Fruit fly (Drosophila melanogaster) whole organism, embryonic: Measurements from ENCODE around the gene CG43121.

ENCODE experiments used
- ATbp ChIP-seq: fragments of 200-800 bp; sonication (Bioruptor generic); optimal IDR thresholded peaks from 2 replicates; lab custom pipeline; 2017; ENCODE audit warnings: missing biosample characterization, mild to moderate bottlenecking, missing genetic modification characterization, missing genetic modification reagents
- Asciz ChIP-seq: fragments of 200-800 bp; sonication (Bioruptor generic); optimal IDR thresholded peaks from 2 replicates; lab custom pipeline; 2017; ENCODE audit warnings: missing biosample characterization, mild to moderate bottlenecking, missing genetic modification characterization, missing genetic modification reagents
- B-H2 ChIP-seq: fragments of 200-800 bp; sonication (Bioruptor generic); optimal IDR thresholded peaks from 2 replicates; lab custom pipeline; 2018; ENCODE audit warnings: missing biosample characterization, mild to moderate bottlenecking, missing genetic modification characterization
- Bgb ChIP-seq: fragments of 200-800 bp; sonication (Bioruptor generic); IDR thresholded peaks from 2 replicates; pipeline ENCODE4 v1.3.6; 2022; ENCODE audit warnings: missing biosample characterization, missing genetic modification characterization; ENCODE audit not compliant: partially characterized antibody
- CG10274 ChIP-seq: fragments of 200-800 bp; sonication (Bioruptor generic); optimal IDR thresholded peaks from 3 replicates; lab custom pipeline; 2017; ENCODE audit warnings: missing biosample characterization, mild to moderate bottlenecking, missing genetic modification characterization
- CG10431 ChIP-seq: fragments of 200-800 bp; sonication (Bioruptor generic); optimal IDR thresholded peaks from 3 replicates; lab custom pipeline; 2018; ENCODE audit warnings: missing biosample characterization, mild to moderate bottlenecking, missing genetic modification characterization
- CG12744 ChIP-seq: fragments of 200-800 bp; sonication (Bioruptor generic); optimal IDR thresholded peaks from 2 replicates; lab custom pipeline; 2016; ENCODE audit warnings: missing biosample characterization, missing genetic modification characterization
- CG13287 ChIP-seq: fragments of 200-800 bp; sonication (Bioruptor generic); IDR thresholded peaks from 2 replicates; pipeline ENCODE4 v1.3.6; 2022; ENCODE audit warnings: missing biosample characterization, missing genetic modification characterization; ENCODE audit not compliant: partially characterized antibody
- CG14014 ChIP-seq: fragments of 200-800 bp; sonication (Bioruptor generic); IDR thresholded peaks from 2 replicates; pipeline ENCODE4 v1.3.6; 2022; ENCODE audit warnings: missing biosample characterization, missing genetic modification characterization
- CG1529 ChIP-seq: fragments of 200-800 bp; sonication (Bioruptor generic); optimal IDR thresholded peaks from 3 replicates; lab custom pipeline; 2018; ENCODE audit warnings: missing biosample characterization, missing genetic modification characterization
- CG15479 ChIP-seq: fragments of 200-800 bp; sonication (Bioruptor generic); optimal IDR thresholded peaks from 3 replicates; lab custom pipeline; 2019; ENCODE audit warnings: missing biosample characterization, mild to moderate bottlenecking, missing genetic modification characterization, moderate library complexity
- CG1603 ChIP-seq: fragments of 200-800 bp; sonication (Bioruptor generic); optimal IDR thresholded peaks from 2 replicates; lab custom pipeline; 2019; ENCODE audit warnings: missing biosample characterization, mild to moderate bottlenecking, missing genetic modification characterization, moderate library complexity
- CG31365 ChIP-seq: fragments of 200-800 bp; sonication (Bioruptor generic); optimal IDR thresholded peaks from 2 replicates; lab custom pipeline; 2018; ENCODE audit warnings: missing biosample characterization, mild to moderate bottlenecking, missing genetic modification characterization
- CG33213 ChIP-seq: fragments of 200-800 bp; sonication (Bioruptor generic); optimal IDR thresholded peaks from 3 replicates; lab custom pipeline; 2016; ENCODE audit warnings: missing biosample characterization, missing genetic modification characterization
- CG34224 ChIP-seq: fragments of 200-800 bp; sonication (Bioruptor generic); IDR thresholded peaks from 3 replicates; pipeline ENCODE4 v1.3.6; 2022; ENCODE audit warnings: missing biosample characterization, missing genetic modification characterization; ENCODE audit not compliant: partially characterized antibody
- CG34422 ChIP-seq: fragments of 200-800 bp; sonication (Bioruptor generic); IDR thresholded peaks from 3 replicates; pipeline ENCODE4 v1.3.6; 2022; ENCODE audit warnings: missing biosample characterization, missing genetic modification characterization
- CG5245 ChIP-seq: fragments of 200-800 bp; sonication (Bioruptor generic); optimal IDR thresholded peaks from 3 replicates; lab custom pipeline; 2016; ENCODE audit warnings: missing biosample characterization, missing genetic modification characterization
- CG7357 ChIP-seq: fragments of 200-800 bp; sonication (Bioruptor generic); IDR thresholded peaks from 3 replicates; pipeline ENCODE4 v1.3.6; 2022; ENCODE audit warnings: missing biosample characterization, missing genetic modification characterization
- CG8281 ChIP-seq: fragments of 200-800 bp; sonication (Bioruptor generic); optimal IDR thresholded peaks from 2 replicates; lab custom pipeline; 2018; ENCODE audit warnings: missing biosample characterization, mild to moderate bottlenecking, missing genetic modification characterization, moderate library complexity
- CG8924 ChIP-seq: fragments of 200-800 bp; optimal IDR thresholded peaks from 3 replicates; lab custom pipeline; 2019; ENCODE audit warnings: missing biosample characterization, mild to moderate bottlenecking, missing genetic modification characterization, moderate library complexity
- CG9215 ChIP-seq: fragments of 200-800 bp; sonication (Bioruptor generic); IDR thresholded peaks from 2 replicates; pipeline ENCODE4 v1.3.6; 2022; ENCODE audit warnings: missing biosample characterization, missing genetic modification characterization
- CG9609 ChIP-seq: fragments of 200-800 bp; sonication (Bioruptor generic); optimal IDR thresholded peaks from 3 replicates; lab custom pipeline; 2016; ENCODE audit warnings: missing biosample characterization, missing genetic modification characterization
- CoRest ChIP-seq: fragments of 200-800 bp; sonication (Bioruptor generic); optimal IDR thresholded peaks from 3 replicates; lab custom pipeline; 2018; ENCODE audit warnings: missing biosample characterization, mild to moderate bottlenecking, missing genetic modification characterization, moderate library complexity
- Dad ChIP-seq: fragments of 200-800 bp; sonication (Bioruptor generic); optimal IDR thresholded peaks from 3 replicates; lab custom pipeline; 2016; ENCODE audit warnings: missing biosample characterization, missing genetic modification characterization
- Deaf1 ChIP-seq: fragments of 200-800 bp; optimal IDR thresholded peaks from 3 replicates; lab custom pipeline; 2019; ENCODE audit warnings: missing biosample characterization, mild to moderate bottlenecking, missing genetic modification characterization, moderate library complexity
- Eip74EF ChIP-seq, 2 experiments: fragments of 200-800 bp in 1 of 2; fragments of >200 bp in 1 of 2; sonication (Bioruptor generic) in 1 of 2; optimal IDR thresholded peaks; 2 replicates each; lab custom pipeline; 2017 to 2019; ENCODE audit warnings: missing biosample characterization in 2 of 2, missing genetic modification characterization in 2 of 2, mild to moderate bottlenecking in 1 of 2, moderate library complexity in 1 of 2
- Hey ChIP-seq: fragments of 200-800 bp; sonication (Bioruptor generic); optimal IDR thresholded peaks from 3 replicates; lab custom pipeline; 2018; ENCODE audit warnings: missing biosample characterization, mild to moderate bottlenecking, missing genetic modification characterization
- Lpt ChIP-seq: fragments of >200 bp; optimal IDR thresholded peaks from 2 replicates; lab custom pipeline; 2018; ENCODE audit warnings: missing biosample characterization, missing genetic modification characterization
- MTF-1 ChIP-seq: fragments of 200-800 bp; sonication (Bioruptor generic); optimal IDR thresholded peaks from 2 replicates; lab custom pipeline; 2018; ENCODE audit warnings: missing biosample characterization, mild to moderate bottlenecking, missing genetic modification characterization, borderline replicate concordance
- Mrtf ChIP-seq: fragments of 200-800 bp; sonication (Bioruptor generic); IDR thresholded peaks from 3 replicates; pipeline ENCODE4 v1.3.6; 2022; ENCODE audit warnings: missing biosample characterization, missing genetic modification characterization
- NK7.1 ChIP-seq: fragments of 200-800 bp; sonication (Bioruptor generic); optimal IDR thresholded peaks from 3 replicates; lab custom pipeline; 2016; ENCODE audit warnings: missing biosample characterization, missing genetic modification characterization
- PHDP ChIP-seq: fragments of 200-800 bp; sonication (Bioruptor generic); optimal IDR thresholded peaks from 3 replicates; lab custom pipeline; 2018; ENCODE audit warnings: missing biosample characterization, mild to moderate bottlenecking, missing genetic modification characterization, moderate library complexity
- Side ChIP-seq: fragments of 200-800 bp; sonication (Bioruptor generic); optimal IDR thresholded peaks from 2 replicates; lab custom pipeline; 2016; ENCODE audit warnings: missing biosample characterization, missing genetic modification characterization
- Ssrp ChIP-seq: fragments of 200-800 bp; sonication (Bioruptor generic); optimal IDR thresholded peaks from 2 replicates; lab custom pipeline; 2018; ENCODE audit warnings: missing biosample characterization, mild to moderate bottlenecking, missing genetic modification characterization, moderate library complexity
- Stat92E ChIP-seq, 3 experiments: fragments of >200 bp in 2 of 3; fragments of 200-800 bp in 1 of 3; sonication (Bioruptor generic) in 1 of 3; optimal IDR thresholded peaks; 2 replicates each; lab custom pipeline; 2017 to 2019; ENCODE audit warnings: missing biosample characterization in 3 of 3, missing genetic modification characterization in 3 of 3, mild to moderate bottlenecking in 1 of 3, moderate library complexity in 1 of 3
- Trl ChIP-seq, 3 experiments: fragments of >200 bp in 2 of 3; fragments of 200-800 bp in 1 of 3; sonication (Bioruptor generic) in 1 of 3; optimal IDR thresholded peaks; 2 replicates in 1 of 3; 3 replicates in 2 of 3; lab custom pipeline; 2016 to 2017; ENCODE audit warnings: missing biosample characterization in 1 of 3, missing genetic modification characterization in 1 of 3
- bbx ChIP-seq: fragments of 200-800 bp; sonication (Bioruptor generic); IDR thresholded peaks from 2 replicates; pipeline ENCODE4 v1.3.6; 2022; ENCODE audit warnings: missing biosample characterization, missing genetic modification characterization; ENCODE audit not compliant: partially characterized antibody
- cas ChIP-seq: fragments of 200-800 bp; sonication (Bioruptor generic); IDR thresholded peaks from 2 replicates; pipeline ENCODE4 v1.3.6; 2022; ENCODE audit warnings: missing biosample characterization, missing genetic modification characterization
- chm ChIP-seq: fragments of 200-800 bp; sonication (Bioruptor generic); IDR thresholded peaks from 2 replicates; pipeline ENCODE4 v1.3.6; 2022; ENCODE audit warnings: missing biosample characterization, missing genetic modification characterization
- chn ChIP-seq: fragments of 200-800 bp; sonication (Bioruptor generic); optimal IDR thresholded peaks from 2 replicates; lab custom pipeline; 2016; ENCODE audit warnings: missing biosample characterization, missing genetic modification characterization
- exex ChIP-seq: fragments of 200-800 bp; sonication (Bioruptor generic); optimal IDR thresholded peaks from 4 replicates; lab custom pipeline; 2018; ENCODE audit warnings: missing biosample characterization, mild to moderate bottlenecking, missing genetic modification characterization, moderate library complexity
- ftz-f1 ChIP-seq: fragments of 200-800 bp; sonication (Bioruptor generic); optimal IDR thresholded peaks from 2 replicates; lab custom pipeline; 2016; ENCODE audit warnings: missing biosample characterization, missing genetic modification characterization
- gem ChIP-seq: fragments of 200-800 bp; sonication (Bioruptor generic); optimal IDR thresholded peaks from 2 replicates; lab custom pipeline; 2019; ENCODE audit warnings: missing biosample characterization, mild to moderate bottlenecking, missing genetic modification characterization, moderate library complexity
- lab ChIP-seq: fragments of 200-800 bp; sonication (Bioruptor generic); optimal IDR thresholded peaks from 3 replicates; lab custom pipeline; 2017; ENCODE audit warnings: missing biosample characterization, missing genetic modification characterization, mild to moderate bottlenecking, moderate library complexity, missing genetic modification reagents
- nau ChIP-seq: fragments of 200-800 bp; sonication (Bioruptor generic); optimal IDR thresholded peaks from 3 replicates; lab custom pipeline; 2017; ENCODE audit warnings: missing biosample characterization, mild to moderate bottlenecking, missing genetic modification characterization, missing genetic modification reagents
- p53 ChIP-seq: fragments of 200-800 bp; sonication (Bioruptor generic); optimal IDR thresholded peaks from 2 replicates; lab custom pipeline; 2016; ENCODE audit warnings: missing biosample characterization, missing genetic modification characterization
- pros ChIP-seq: fragments of 200-800 bp; sonication (Bioruptor generic); optimal IDR thresholded peaks from 3 replicates; lab custom pipeline; 2019; ENCODE audit warnings: missing biosample characterization, mild to moderate bottlenecking, missing genetic modification characterization, moderate library complexity
- repo ChIP-seq: fragments of 200-800 bp; sonication (Bioruptor generic); optimal IDR thresholded peaks from 2 replicates; lab custom pipeline; 2016; ENCODE audit warnings: missing biosample characterization, missing genetic modification characterization
- run ChIP-seq: fragments of 200-800 bp; sonication (Bioruptor generic); optimal IDR thresholded peaks from 3 replicates; lab custom pipeline; 2018; ENCODE audit warnings: missing biosample characterization, mild to moderate bottlenecking, missing genetic modification characterization

The CG43121 gene

DNA sequence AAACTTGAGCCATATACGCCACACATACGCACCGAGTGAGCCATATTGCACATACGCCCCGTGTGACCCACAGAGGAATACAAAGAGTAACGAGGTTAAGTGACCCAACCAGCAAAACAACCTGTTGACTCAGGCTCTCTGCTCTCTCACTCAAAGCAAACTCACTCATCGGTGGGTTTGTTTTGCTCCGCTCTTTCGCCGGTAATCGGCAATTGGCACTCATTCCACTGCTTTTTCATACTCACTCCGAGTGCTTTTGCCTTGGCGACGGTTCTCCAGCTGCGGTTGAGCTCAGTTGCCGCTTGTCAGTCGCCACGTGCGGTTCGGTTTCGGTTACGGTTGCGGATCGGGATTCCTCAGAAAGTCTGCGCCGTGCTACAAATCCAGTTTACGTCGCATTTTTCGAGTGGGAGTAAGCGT, 34.2 kb upstream of the CG43121 start (continued):
- TF ChIP-seq CG7357 (GFP tag; lab: Robert Waterston, UW) (no peak), lab (GFP tag; lab: Kevin White, UChicago) (peak; percentile 56), exex (tag; lab: Kevin White, UChicago) (peak; percentile 28), p53 (no peak), bbx (peak; percentile 74; the same call in 1 of the 2 replicates), cas (GFP tag; lab: Robert Waterston, UW) (0 out of 2 replicates have a peak, but pooled peaks have one; percentile 15), Stat92E (GFP tag; optimal IDR thresholded peaks at IDR 0.05; lab: Kevin White, UChicago) (no peak), CG12744 (GFP tag; lab: Kevin White, UChicago) (no peak), gem (tag; lab: Kevin White, UChicago) (peak; percentile 65), CoRest (tag; lab: Kevin White, UChicago) (no peak), run (tag; lab: Kevin White, UChicago) (no peak), CG1603 (tag; lab: Kevin White, UChicago) (no peak), CG8281 (no peak), B-H2 (GFP tag; lab: Kevin White, UChicago) (peak; percentile 11), Ssrp (tag; lab: Kevin White, UChicago) (no peak), nau (GFP tag; lab: Kevin White, UChicago) (peak; percentile 51), ftz-f1 (GFP tag; lab: Kevin White, UChicago) (peak; percentile 65), Asciz (GFP tag; lab: Kevin White, UChicago) (no peak), CG34422 (GFP tag; lab: Robert Waterston, UW) (no peak; the same call in 2 of the 3 replicates), chm (no peak), CG1529 (GFP tag; lab: Kevin White, UChicago) (no peak), CG10431 (GFP tag; lab: Kevin White, UChicago) (no peak), ATbp (GFP tag; lab: Kevin White, UChicago) (peak; percentile 16), pros (GFP tag; lab: Kevin White, UChicago) (no peak), Lpt (no peak), CG14014 (GFP tag; lab: Robert Waterston, UW) (no peak), CG15479 (GFP tag; lab: Kevin White, UChicago) (no peak), Deaf1 (no peak), PHDP (no peak), Mrtf (GFP tag; lab: Robert Waterston, UW) (no peak), Dad (GFP tag; lab: Kevin White, UChicago) (no peak), MTF-1 (GFP tag; lab: Kevin White, UChicago) (peak; percentile 9), CG31365 (tag; lab: Kevin White, UChicago) (peak; percentile 11), CG9609 (GFP tag; lab: Kevin White, UChicago) (no peak), chn (GFP tag; lab: Kevin White, UChicago) (no peak), CG8924 (tag; lab: Kevin White, UChicago) (no peak), Bgb (GFP tag; lab: Robert Waterston, UW) (peak; percentile 86), Trl (optimal IDR thresholded peaks at IDR 0.05; lab: Kevin White, UChicago) (peak; percentile 54 to 82), Trl (GFP tag; optimal IDR thresholded peaks at IDR 0.05; lab: Kevin White, UChicago) (no peak), Hey (tag; lab: Kevin White, UChicago) (peak; percentile 59), Side (no peak), CG13287 (peak; percentile 75; the same call in 1 of the 2 replicates), NK7.1 (GFP tag; lab: Kevin White, UChicago) (no peak), CG9215 (GFP tag; lab: Robert Waterston, UW) (no peak), CG34224 (GFP tag; lab: Robert Waterston, UW) (peak; percentile 56; the same call in 2 of the 3 replicates), Eip74EF (GFP tag; optimal IDR thresholded peaks at IDR 0.05; lab: Kevin White, UChicago) (no peak), CG33213 (GFP tag; lab: Kevin White, UChicago) (no peak), CG10274 (GFP tag; lab: Kevin White, UChicago) (no peak), CG5245 (GFP tag; lab: Kevin White, UChicago) (no peak), repo (GFP tag; lab: Kevin White, UChicago) (no peak)
